Fruit fly (Drosophila melanogaster): ENCODE results near the gene dj.

dj gene

dm6 chr3R:7108589-7109312 is 49.6 kb downstream of the dj start (continued):
- no peak for TF ChIP-seq CG17612 (GFP tag; IDR thresholded peaks at IDR 0.05)
- TF ChIP-seq HLHmδ (GFP tag; optimal IDR thresholded peaks at IDR 0.05), result no peak
- peak; percentile 81 for TF ChIP-seq CG4854 (GFP tag; optimal IDR thresholded peaks at IDR 0.05)
- peak; percentile 96 for TF ChIP-seq twi (tag; optimal IDR thresholded peaks at IDR 0.05)
- TF ChIP-seq CG8924 (tag; optimal IDR thresholded peaks at IDR 0.05), result peak; percentile 98
- peak; percentile 98 for TF ChIP-seq CG14710 (tag; optimal IDR thresholded peaks at IDR 0.05)
- TF ChIP-seq Xbp1 (GFP tag; optimal IDR thresholded peaks at IDR 0.05), result peak; percentile 95
- peak; percentile 92 for TF ChIP-seq fd64A (GFP tag; optimal IDR thresholded peaks at IDR 0.05)
- no peak for TF ChIP-seq dimm (GFP tag; IDR thresholded peaks at IDR 0.05)
- TF ChIP-seq CG8290 (GFP tag; optimal IDR thresholded peaks at IDR 0.05), result peak; percentile 95
- TF ChIP-seq CG8290 (tag; optimal IDR thresholded peaks at IDR 0.05), result peak; percentile 50 to 91
- TF ChIP-seq Med (GFP tag), result peak; percentile 91
- TF ChIP-seq Bdp1 (GFP tag; optimal IDR thresholded peaks at IDR 0.05), result peak; percentile 70
- TF ChIP-seq Hr3 (GFP tag; optimal IDR thresholded peaks at IDR 0.05), result peak; percentile 96
- no peak for TF ChIP-seq BEAF-32 (GFP tag; optimal IDR thresholded peaks at IDR 0.05)
- peak; percentile 97 for TF ChIP-seq oc (tag; optimal IDR thresholded peaks at IDR 0.05)
- TF ChIP-seq shn (GFP tag; optimal IDR thresholded peaks at IDR 0.05), result peak; percentile 77
- TF ChIP-seq wor (GFP tag; IDR thresholded peaks at IDR 0.05), result no peak
- TF ChIP-seq Bteb2 (GFP tag; optimal IDR thresholded peaks at IDR 0.05), result peak; percentile 84
- TF ChIP-seq CG17328 (GFP tag; IDR thresholded peaks at IDR 0.05), result no peak
- peak; percentile 91 for TF ChIP-seq btn (GFP tag; optimal IDR thresholded peaks at IDR 0.05)
- TF ChIP-seq CG12769 (tag; optimal IDR thresholded peaks at IDR 0.05), result peak; percentile 78
- peak; percentile 79 for TF ChIP-seq dm (GFP tag; optimal IDR thresholded peaks at IDR 0.05)
- TF ChIP-seq CG10147 (GFP tag; optimal IDR thresholded peaks at IDR 0.05), result peak; percentile 72
- peak; percentile 74 for TF ChIP-seq CG6654 (GFP tag; optimal IDR thresholded peaks at IDR 0.05)
- peak; percentile 87 for TF ChIP-seq CG18619 (GFP tag; optimal IDR thresholded peaks at IDR 0.05)
- peak; percentile 95 for TF ChIP-seq chn (GFP tag; optimal IDR thresholded peaks at IDR 0.05)
- TF ChIP-seq CG18011 (GFP tag; optimal IDR thresholded peaks at IDR 0.05), result peak; percentile 49
- peak; percentile 85 for TF ChIP-seq lab (GFP tag; optimal IDR thresholded peaks at IDR 0.05)
- peak; percentile 85 for TF ChIP-seq CG33213 (GFP tag; optimal IDR thresholded peaks at IDR 0.05)
- TF ChIP-seq dmrt99B (tag; optimal IDR thresholded peaks at IDR 0.05), result peak; percentile 98
- TF ChIP-seq CG12391 (tag; optimal IDR thresholded peaks at IDR 0.05), result peak; percentile 99
- peak; percentile 88 to 94 for TF ChIP-seq dpn (GFP tag; optimal IDR thresholded peaks at IDR 0.05)
- TF ChIP-seq ash1 (GFP tag; optimal IDR thresholded peaks at IDR 0.05), result no peak
- peak; percentile 95 for TF ChIP-seq NC2β (GFP tag; optimal IDR thresholded peaks at IDR 0.05)
- peak; percentile 84 for TF ChIP-seq Side (GFP tag; optimal IDR thresholded peaks at IDR 0.05)
- TF ChIP-seq ssp (GFP tag; IDR thresholded peaks at IDR 0.05), result no peak
- TF ChIP-seq lov (optimal IDR thresholded peaks at IDR 0.05), result no peak
- TF ChIP-seq lov (GFP tag; IDR thresholded peaks at IDR 0.05), result no peak
- TF ChIP-seq CG15696 (tag; optimal IDR thresholded peaks at IDR 0.05), result peak; percentile 99
- TF ChIP-seq CG9817 (tag; optimal IDR thresholded peaks at IDR 0.05), result peak; percentile 68
- no peak for TF ChIP-seq z (GFP tag; IDR thresholded peaks at IDR 0.05)
- TF ChIP-seq CG16815 (GFP tag; optimal IDR thresholded peaks at IDR 0.05), result peak; percentile 92
- no peak for TF ChIP-seq D (optimal IDR thresholded peaks at IDR 0.05)
- TF ChIP-seq D (GFP tag; optimal IDR thresholded peaks at IDR 0.05), result peak; percentile 98
- TF ChIP-seq CG4328 (GFP tag; optimal IDR thresholded peaks at IDR 0.05), result peak; percentile 88
- TF ChIP-seq Sox100B (GFP tag; optimal IDR thresholded peaks at IDR 0.05), result peak; percentile 97
- TF ChIP-seq CG5180 (GFP tag; optimal IDR thresholded peaks at IDR 0.05), result peak; percentile 86
- TF ChIP-seq Ssrp (tag; optimal IDR thresholded peaks at IDR 0.05), result peak; percentile 98
- peak; percentile 88 for TF ChIP-seq NK7.1 (GFP tag; optimal IDR thresholded peaks at IDR 0.05)
